Fruit fly (Drosophila melanogaster) whole organism, embryonic: Measurements from ENCODE around the gene CG33643.

Experiments
- B-H1 ChIP-seq: fragments of 200-800 bp; sonication (Bioruptor generic); IDR thresholded peaks from 3 replicates; pipeline ENCODE4 v1.3.6; 2022; ENCODE audit warnings: missing biosample characterization, missing genetic modification characterization
- CG11723 ChIP-seq: fragments of 200-800 bp; sonication (Bioruptor generic); optimal IDR thresholded peaks from 2 replicates; lab custom pipeline; 2017; ENCODE audit warnings: missing biosample characterization, mild to moderate bottlenecking, missing genetic modification characterization
- CG12155 ChIP-seq: fragments of 200-800 bp; sonication (Bioruptor generic); optimal IDR thresholded peaks from 3 replicates; lab custom pipeline; 2016; ENCODE audit warnings: missing biosample characterization, missing genetic modification characterization
- CG12391 ChIP-seq: fragments of 200-800 bp; sonication (Bioruptor generic); optimal IDR thresholded peaks from 3 replicates; lab custom pipeline; 2018; ENCODE audit warnings: missing biosample characterization, mild to moderate bottlenecking, missing genetic modification characterization, moderate library complexity
- CG15011 ChIP-seq: fragments of 200-800 bp; sonication (Bioruptor generic); optimal IDR thresholded peaks from 3 replicates; lab custom pipeline; 2018; ENCODE audit warnings: missing biosample characterization, mild to moderate bottlenecking, missing genetic modification characterization
- CG15696 ChIP-seq: fragments of 200-800 bp; sonication (Bioruptor generic); optimal IDR thresholded peaks from 2 replicates; lab custom pipeline; 2019; ENCODE audit warnings: missing biosample characterization, mild to moderate bottlenecking, missing genetic modification characterization, moderate library complexity
- CG16813 ChIP-seq: fragments of 200-800 bp; sonication (Bioruptor generic); IDR thresholded peaks from 3 replicates; pipeline ENCODE4 v1.3.6; 2022; ENCODE audit warnings: missing biosample characterization, missing genetic modification characterization; ENCODE audit not compliant: partially characterized antibody
- CG1832 ChIP-seq: fragments of 200-800 bp; sonication (Bioruptor generic); optimal IDR thresholded peaks from 2 replicates; lab custom pipeline; 2017; ENCODE audit warnings: missing biosample characterization, mild to moderate bottlenecking, missing genetic modification characterization, inconsistent platforms
- CG2875 ChIP-seq: fragments of 200-800 bp; sonication (Bioruptor generic); optimal IDR thresholded peaks from 2 replicates; lab custom pipeline; 2017; ENCODE audit warnings: missing biosample characterization, mild to moderate bottlenecking, missing genetic modification characterization, missing genetic modification reagents
- CG30403 ChIP-seq: fragments of 200-800 bp; sonication (Bioruptor generic); optimal IDR thresholded peaks from 3 replicates; lab custom pipeline; 2016; ENCODE audit warnings: missing biosample characterization, missing genetic modification characterization
- CG30431 ChIP-seq: fragments of 200-800 bp; sonication (Bioruptor generic); optimal IDR thresholded peaks from 2 replicates; lab custom pipeline; 2017; ENCODE audit warnings: missing biosample characterization, missing genetic modification characterization
- CG4282 ChIP-seq: fragments of 200-800 bp; sonication (Bioruptor generic); optimal IDR thresholded peaks from 2 replicates; lab custom pipeline; 2016; ENCODE audit warnings: missing biosample characterization, missing genetic modification characterization
- CG4730 ChIP-seq: fragments of 200-800 bp; sonication (Bioruptor generic); IDR thresholded peaks from 2 replicates; pipeline ENCODE4 v1.3.6; 2022; ENCODE audit warnings: missing biosample characterization, missing genetic modification characterization
- CG6175 ChIP-seq: fragments of 200-800 bp; sonication (Bioruptor generic); IDR thresholded peaks from 3 replicates; pipeline ENCODE4 v1.3.6; 2022; ENCODE audit warnings: missing biosample characterization, missing genetic modification characterization
- CG6765 ChIP-seq: fragments of 200-800 bp; sonication (Bioruptor generic); optimal IDR thresholded peaks from 3 replicates; lab custom pipeline; 2017; ENCODE audit warnings: missing biosample characterization, mild to moderate bottlenecking, missing genetic modification characterization
- CG7357 ChIP-seq: fragments of 200-800 bp; sonication (Bioruptor generic); IDR thresholded peaks from 3 replicates; pipeline ENCODE4 v1.3.6; 2022; ENCODE audit warnings: missing biosample characterization, missing genetic modification characterization
- CG7928 ChIP-seq: fragments of 200-800 bp; sonication (Bioruptor generic); optimal IDR thresholded peaks from 2 replicates; lab custom pipeline; 2017; ENCODE audit warnings: missing biosample characterization, mild to moderate bottlenecking, missing genetic modification characterization
- CG7987 ChIP-seq: fragments of 200-800 bp; sonication (Bioruptor generic); optimal IDR thresholded peaks from 2 replicates; lab custom pipeline; 2018; ENCODE audit warnings: missing biosample characterization, mild to moderate bottlenecking, missing genetic modification characterization, moderate library complexity
- CG9932 ChIP-seq: fragments of 200-800 bp; sonication (Bioruptor generic); IDR thresholded peaks from 2 replicates; pipeline ENCODE4 v1.3.6; 2022; ENCODE audit warnings: missing biosample characterization, missing genetic modification characterization
- CTCF ChIP-seq: fragments of 200-800 bp; sonication (Bioruptor generic); optimal IDR thresholded peaks from 2 replicates; lab custom pipeline; 2017; ENCODE audit warnings: missing biosample characterization, mild to moderate bottlenecking, missing genetic modification characterization, moderate library complexity
- D19A ChIP-seq: fragments of 200-800 bp; optimal IDR thresholded peaks from 3 replicates; lab custom pipeline; 2019; ENCODE audit warnings: missing biosample characterization, mild to moderate bottlenecking, missing genetic modification characterization, moderate library complexity
- Dip3 ChIP-seq: fragments of 200-800 bp; sonication (Bioruptor generic); optimal IDR thresholded peaks from 3 replicates; lab custom pipeline; 2016; ENCODE audit warnings: missing biosample characterization, missing genetic modification characterization
- E2f1 ChIP-seq: fragments of 200-800 bp; sonication (Bioruptor generic); IDR thresholded peaks from 2 replicates; pipeline ENCODE4 v1.3.6; 2022; ENCODE audit warnings: missing biosample characterization, missing genetic modification characterization
- Ets65A ChIP-seq: fragments of 200-800 bp; sonication (Bioruptor generic); peaks from one replicate; lab custom pipeline; 2016; ENCODE audit warnings: missing biosample characterization, missing genetic modification characterization
- Ets97D ChIP-seq: fragments of 200-800 bp; sonication (Bioruptor generic); optimal IDR thresholded peaks from 3 replicates; lab custom pipeline; 2016; ENCODE audit warnings: missing biosample characterization, missing genetic modification characterization
- Fer1 ChIP-seq: fragments of 200-800 bp; sonication (Bioruptor generic); optimal IDR thresholded peaks from 2 replicates; lab custom pipeline; 2017; ENCODE audit warnings: missing biosample characterization, mild to moderate bottlenecking, missing genetic modification characterization
- Fer3 ChIP-seq: fragments of 200-800 bp; sonication (Bioruptor generic); optimal IDR thresholded peaks from 2 replicates; lab custom pipeline; 2018; ENCODE audit warnings: missing biosample characterization, mild to moderate bottlenecking, missing genetic modification characterization, moderate library complexity
- Gsc ChIP-seq: fragments of 200-800 bp; sonication (Bioruptor generic); IDR thresholded peaks from 2 replicates; pipeline ENCODE4 v1.3.6; 2022; ENCODE audit warnings: missing biosample characterization, missing genetic modification characterization
- Hr3 ChIP-seq: fragments of 200-800 bp; sonication (Bioruptor generic); optimal IDR thresholded peaks from 3 replicates; lab custom pipeline; 2016; ENCODE audit warnings: missing biosample characterization, missing genetic modification characterization
- Xrp1 ChIP-seq: fragments of 200-800 bp; sonication (Bioruptor generic); IDR thresholded peaks from 2 replicates; pipeline ENCODE4 v1.3.6; 2022; ENCODE audit warnings: missing biosample characterization, missing genetic modification characterization
- YL-1 ChIP-seq: fragments of 200-800 bp; sonication (Bioruptor generic); optimal IDR thresholded peaks from 3 replicates; lab custom pipeline; 2017; ENCODE audit warnings: missing biosample characterization, mild to moderate bottlenecking, missing genetic modification characterization
- ab ChIP-seq: fragments of 200-800 bp; sonication (Bioruptor generic); optimal IDR thresholded peaks from 2 replicates; lab custom pipeline; 2016; ENCODE audit warnings: missing biosample characterization, missing genetic modification characterization
- cas ChIP-seq: fragments of 200-800 bp; sonication (Bioruptor generic); IDR thresholded peaks from 2 replicates; pipeline ENCODE4 v1.3.6; 2022; ENCODE audit warnings: missing biosample characterization, missing genetic modification characterization
- chinmo ChIP-seq: fragments of 200-800 bp; sonication (Bioruptor generic); IDR thresholded peaks from 4 replicates; pipeline ENCODE4 v1.3.6; 2022; ENCODE audit warnings: missing biosample characterization, missing genetic modification characterization; ENCODE audit not compliant: partially characterized antibody
- chn ChIP-seq: fragments of 200-800 bp; sonication (Bioruptor generic); optimal IDR thresholded peaks from 2 replicates; lab custom pipeline; 2016; ENCODE audit warnings: missing biosample characterization, missing genetic modification characterization
- corto ChIP-seq: fragments of 200-800 bp; sonication (Bioruptor generic); optimal IDR thresholded peaks from 2 replicates; lab custom pipeline; 2016; ENCODE audit warnings: missing biosample characterization, mild to moderate bottlenecking, missing genetic modification characterization, moderate library complexity
- dan ChIP-seq: fragments of 200-800 bp; sonication (Bioruptor generic); IDR thresholded peaks from 2 replicates; pipeline ENCODE4 v1.3.6; 2022; ENCODE audit warnings: missing biosample characterization, missing genetic modification characterization
- danr ChIP-seq: fragments of 200-800 bp; sonication (Bioruptor generic); IDR thresholded peaks from 2 replicates; pipeline ENCODE4 v1.3.6; 2022; ENCODE audit warnings: missing biosample characterization, missing genetic modification characterization
- fd64A ChIP-seq: fragments of 200-800 bp; sonication (Bioruptor generic); optimal IDR thresholded peaks from 3 replicates; lab custom pipeline; 2018; ENCODE audit warnings: missing biosample characterization, mild to moderate bottlenecking, missing genetic modification characterization
- gcm ChIP-seq: fragments of 200-800 bp; sonication (Bioruptor generic); optimal IDR thresholded peaks from 2 replicates; lab custom pipeline; 2019; ENCODE audit warnings: missing biosample characterization, mild to moderate bottlenecking, missing genetic modification characterization, moderate library complexity
- grau ChIP-seq: fragments of 200-800 bp; optimal IDR thresholded peaks from 3 replicates; lab custom pipeline; 2019; ENCODE audit warnings: missing biosample characterization, mild to moderate bottlenecking, missing genetic modification characterization, moderate library complexity
- grn ChIP-seq: fragments of 200-800 bp; sonication (Bioruptor generic); optimal IDR thresholded peaks from 3 replicates; lab custom pipeline; 2017; ENCODE audit warnings: missing biosample characterization, missing genetic modification characterization
- hth ChIP-seq: fragments of >200 bp; optimal IDR thresholded peaks from 2 replicates; lab custom pipeline; 2017; ENCODE audit warnings: inconsistent platforms
- lmd ChIP-seq: fragments of 200-800 bp; sonication (Bioruptor generic); IDR thresholded peaks from 2 replicates; pipeline ENCODE4 v1.3.6; 2022; ENCODE audit warnings: missing biosample characterization, missing genetic modification characterization
- pros ChIP-seq: fragments of 200-800 bp; sonication (Bioruptor generic); optimal IDR thresholded peaks from 3 replicates; lab custom pipeline; 2019; ENCODE audit warnings: missing biosample characterization, mild to moderate bottlenecking, missing genetic modification characterization, moderate library complexity
- sens ChIP-seq: fragments of 200-800 bp; sonication (Bioruptor generic); peaks from one replicate; lab custom pipeline; 2016; ENCODE audit warnings: missing biosample characterization, missing genetic modification characterization
- tap ChIP-seq: fragments of 200-800 bp; optimal IDR thresholded peaks from 3 replicates; lab custom pipeline; 2019; ENCODE audit warnings: missing biosample characterization, mild to moderate bottlenecking, missing genetic modification characterization, moderate library complexity
- ttk ChIP-seq: fragments of 200-800 bp; sonication (Bioruptor generic); IDR thresholded peaks from 2 replicates; pipeline ENCODE4 v2.1.2; 2022; ENCODE audit warnings: missing biosample characterization, missing genetic modification characterization
- tx ChIP-seq: fragments of 200-800 bp; sonication (Bioruptor generic); optimal IDR thresholded peaks from 2 replicates; lab custom pipeline; 2016; ENCODE audit warnings: missing biosample characterization, missing genetic modification characterization
- zf30C ChIP-seq: fragments of 200-800 bp; sonication (Bioruptor generic); optimal IDR thresholded peaks from 3 replicates; lab custom pipeline; 2018; ENCODE audit warnings: missing biosample characterization, mild to moderate bottlenecking, missing genetic modification characterization
- zfh1 ChIP-seq: fragments of 200-800 bp; sonication (Bioruptor generic); IDR thresholded peaks from 3 replicates; pipeline ENCODE4 v1.3.6; 2022; ENCODE audit warnings: missing biosample characterization, missing genetic modification characterization

The CG33643 gene

dm6 chr2L:13514945-13515687 is 15.8 kb upstream of the CG33643 start (continued):
- TF ChIP-seq Ets97D (GFP tag; lab: Kevin White, UChicago) (peak; percentile 72), CG7928 (GFP tag; lab: Kevin White, UChicago) (no peak), pros (no peak), CG7357 (GFP tag; lab: Robert Waterston, UW) (peak; percentile 71), CG11723 (GFP tag; lab: Kevin White, UChicago) (no peak), Fer3 (tag; lab: Kevin White, UChicago) (peak; percentile 84), E2f1 (GFP tag; lab: Robert Waterston, UW) (peak; percentile 82), Hr3 (GFP tag; lab: Kevin White, UChicago) (peak; percentile 49), ttk (GFP tag; lab: Robert Waterston, UW) (peak; percentile 43), CG12155 (GFP tag; lab: Kevin White, UChicago) (peak; percentile 68), CTCF (GFP tag; lab: Kevin White, UChicago) (no peak), sens (GFP tag; lab: Kevin White, UChicago) (peak; percentile 95), Fer1 (peak; percentile 62), danr (peak; percentile 56), D19A (peak; percentile 83), CG15696 (peak; percentile 48), CG30403 (GFP tag; lab: Kevin White, UChicago) (peak; percentile 60), zfh1 (peak; percentile 64), B-H1 (GFP tag; lab: Robert Waterston, UW) (peak; percentile 76), tx (GFP tag; lab: Kevin White, UChicago) (peak; percentile 47), CG30431 (GFP tag; lab: Kevin White, UChicago) (peak; percentile 44), CG6765 (no peak), chn (peak; percentile 39), corto (GFP tag; lab: Kevin White, UChicago) (no peak), CG6175 (GFP tag; lab: Robert Waterston, UW) (peak; percentile 48; the same call in 1 of the 3 replicates), Xrp1 (GFP tag; lab: Robert Waterston, UW) (peak; percentile 83), grau (tag; lab: Kevin White, UChicago) (peak; percentile 38), CG4282 (GFP tag; lab: Kevin White, UChicago) (peak; percentile 23), fd64A (GFP tag; lab: Kevin White, UChicago) (no peak), lmd (peak; percentile 51), CG7987 (GFP tag; lab: Kevin White, UChicago) (peak; percentile 69), CG1832 (GFP tag; lab: Kevin White, UChicago) (no peak), YL-1 (GFP tag; lab: Kevin White, UChicago) (no peak), dan (GFP tag; lab: Robert Waterston, UW) (no peak), CG15011 (GFP tag; lab: Kevin White, UChicago) (peak; percentile 69), CG4730 (GFP tag; lab: Robert Waterston, UW) (peak; percentile 85), zf30C (peak; percentile 11), gcm (GFP tag; lab: Kevin White, UChicago) (peak; percentile 7), CG16813 (GFP tag; lab: Robert Waterston, UW) (no peak), cas (GFP tag; lab: Robert Waterston, UW) (0 out of 2 replicates have a peak, but pooled peaks have one; percentile 14), Gsc (GFP tag; lab: Robert Waterston, UW) (peak; percentile 51), grn (GFP tag; lab: Kevin White, UChicago) (peak; percentile 0), Dip3 (peak; percentile 46), tap (peak; percentile 79), hth (lab: Kevin White, UChicago) (no peak), CG12391 (tag; lab: Kevin White, UChicago) (peak; percentile 50), chinmo (GFP tag; lab: Robert Waterston, UW) (no peak), CG9932 (peak; percentile 17; the same call in 1 of the 2 replicates), ab (GFP tag; lab: Kevin White, UChicago) (no peak), CG2875 (GFP tag; lab: Kevin White, UChicago) (no peak), Ets65A (GFP tag; lab: Kevin White, UChicago) (peak; percentile 99)
